Fruit fly (Drosophila melanogaster) ovary, adult (tissue): ENCODE results near the gene CG5180.

Experiments used
- CG17801 ChIP-seq: fragments of 200-800 bp; optimal IDR thresholded peaks from 2 replicates; lab custom pipeline; 2019; ENCODE audit warnings: missing biosample characterization, mild to moderate bottlenecking, missing genetic modification characterization, moderate library complexity; ENCODE audit not compliant: partially characterized antibody

The CG5180 gene

DNA sequence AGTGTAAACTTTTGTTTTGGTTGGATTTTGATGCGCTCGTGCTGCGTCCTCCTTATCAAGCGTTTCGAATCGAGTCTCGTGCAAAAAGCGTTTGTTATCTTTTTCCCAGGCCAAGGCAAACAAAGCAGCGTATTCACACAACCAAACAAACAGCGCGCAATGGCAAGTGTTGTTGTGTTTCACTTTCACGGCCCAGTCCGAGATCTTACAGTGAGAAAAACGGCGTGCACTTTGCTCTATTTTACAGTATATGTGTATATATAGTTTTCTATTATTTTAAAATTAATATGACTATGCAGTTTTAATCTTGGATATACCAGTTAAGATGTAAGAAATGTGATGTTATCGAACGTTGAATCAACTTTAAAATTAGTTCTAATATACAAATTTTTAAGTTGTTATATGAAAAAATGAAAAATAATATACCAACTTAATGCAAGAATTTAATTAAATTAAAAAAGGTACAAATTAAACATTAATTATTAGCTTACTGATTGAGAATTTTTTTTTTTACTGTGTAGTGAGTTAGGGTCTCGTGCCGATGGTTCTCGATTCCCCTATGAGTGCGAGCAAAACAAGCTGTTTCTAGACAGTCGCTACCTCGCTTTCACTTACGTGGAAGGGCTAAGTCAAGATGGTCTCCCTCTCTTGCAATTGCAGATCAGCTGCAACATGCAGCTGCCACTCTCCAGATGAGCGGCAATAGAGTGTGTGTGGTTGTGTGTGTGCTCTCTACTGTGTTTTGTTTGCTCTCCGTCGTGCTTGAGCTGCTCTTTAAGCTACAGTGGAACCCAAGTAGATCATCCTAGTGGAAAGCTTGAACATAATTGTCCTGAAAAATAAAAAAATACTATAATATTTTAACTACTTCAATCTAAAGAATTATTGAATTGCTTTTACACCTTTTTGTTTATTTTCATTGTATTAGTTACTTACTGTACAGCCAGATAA, 36.7 kb downstream of the CG5180 start:
- TF ChIP-seq CG17801: peak; percentile 89

DNA sequence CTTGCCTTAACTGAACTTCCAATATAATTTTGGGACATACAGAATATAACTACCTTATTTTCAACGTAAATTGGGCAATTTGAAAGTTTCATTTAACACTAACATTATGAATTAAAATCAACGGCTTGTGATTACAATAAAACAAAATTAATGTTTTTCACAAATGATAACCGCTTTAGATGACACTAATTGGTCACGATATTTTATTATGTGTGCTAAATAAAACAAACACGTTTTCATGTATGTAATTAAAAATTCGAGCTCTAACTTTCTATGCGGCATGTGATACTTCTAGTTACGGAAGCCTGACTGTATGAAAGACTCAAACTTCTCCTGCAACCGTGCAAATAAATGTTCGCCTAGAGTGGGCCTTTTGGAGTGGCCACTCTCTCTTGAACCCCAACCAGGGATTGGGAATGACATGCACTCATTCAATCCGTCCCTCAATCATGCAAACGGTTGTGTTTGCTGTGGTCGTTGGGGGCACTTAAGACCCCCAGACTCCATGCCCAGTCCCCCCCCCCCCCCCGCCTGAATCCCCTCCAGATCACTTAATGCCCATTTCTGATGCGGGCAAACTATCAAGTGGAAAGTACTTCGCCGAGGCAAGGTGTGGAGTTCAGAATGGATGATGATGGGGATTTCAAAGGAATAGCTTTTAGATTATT, 37.5 kb downstream of the CG5180 start:
- no peak for TF ChIP-seq CG17801

DNA sequence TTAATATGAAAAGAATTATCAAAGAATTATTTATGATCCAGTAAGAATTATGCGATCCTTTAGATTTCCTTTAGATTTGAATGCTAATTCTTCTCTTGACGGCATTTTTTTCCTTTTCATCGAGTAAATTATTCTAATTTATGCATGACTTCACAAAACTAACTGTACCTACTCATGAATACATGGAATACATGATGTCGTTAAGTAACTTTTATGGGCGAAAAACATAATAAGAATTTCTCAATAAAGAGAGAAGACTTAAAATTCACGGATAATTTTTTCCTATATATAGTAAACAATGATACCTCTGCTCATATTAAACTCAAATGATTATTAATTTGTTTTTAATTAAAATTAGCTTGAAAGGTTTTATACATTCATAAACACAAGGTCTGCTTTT, 38.2 kb downstream of the CG5180 start:
- no peak for TF ChIP-seq CG17801

DNA sequence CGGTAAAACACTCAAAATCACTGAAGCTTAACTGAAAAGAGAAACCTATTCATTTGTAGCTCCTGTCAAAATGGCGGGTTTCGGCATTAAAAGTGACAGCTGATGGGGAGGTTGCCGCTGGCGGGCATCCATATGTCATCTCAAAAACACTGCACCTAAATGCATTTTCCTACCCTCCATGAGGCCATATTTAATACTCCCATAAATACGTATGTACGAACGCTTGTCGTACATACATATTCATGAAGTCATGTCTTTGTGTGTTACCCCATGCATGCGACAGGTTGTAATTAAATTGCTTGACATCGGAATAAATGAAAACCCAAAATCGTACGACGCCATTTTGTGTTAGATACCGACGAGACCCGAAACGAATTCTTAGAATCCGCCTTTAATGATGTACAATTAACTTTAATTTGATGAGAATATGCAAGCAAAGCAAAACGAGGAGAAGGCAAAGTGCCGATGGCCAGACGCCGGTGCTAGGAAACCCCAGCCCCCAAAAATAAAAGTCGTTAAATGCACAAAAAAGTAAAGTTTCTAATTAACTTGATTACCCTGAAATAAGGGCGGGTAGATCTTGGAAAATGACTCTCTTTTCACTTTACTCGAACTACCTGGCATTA, 38.7 kb downstream of the CG5180 start:
- no peak for TF ChIP-seq CG17801

DNA sequence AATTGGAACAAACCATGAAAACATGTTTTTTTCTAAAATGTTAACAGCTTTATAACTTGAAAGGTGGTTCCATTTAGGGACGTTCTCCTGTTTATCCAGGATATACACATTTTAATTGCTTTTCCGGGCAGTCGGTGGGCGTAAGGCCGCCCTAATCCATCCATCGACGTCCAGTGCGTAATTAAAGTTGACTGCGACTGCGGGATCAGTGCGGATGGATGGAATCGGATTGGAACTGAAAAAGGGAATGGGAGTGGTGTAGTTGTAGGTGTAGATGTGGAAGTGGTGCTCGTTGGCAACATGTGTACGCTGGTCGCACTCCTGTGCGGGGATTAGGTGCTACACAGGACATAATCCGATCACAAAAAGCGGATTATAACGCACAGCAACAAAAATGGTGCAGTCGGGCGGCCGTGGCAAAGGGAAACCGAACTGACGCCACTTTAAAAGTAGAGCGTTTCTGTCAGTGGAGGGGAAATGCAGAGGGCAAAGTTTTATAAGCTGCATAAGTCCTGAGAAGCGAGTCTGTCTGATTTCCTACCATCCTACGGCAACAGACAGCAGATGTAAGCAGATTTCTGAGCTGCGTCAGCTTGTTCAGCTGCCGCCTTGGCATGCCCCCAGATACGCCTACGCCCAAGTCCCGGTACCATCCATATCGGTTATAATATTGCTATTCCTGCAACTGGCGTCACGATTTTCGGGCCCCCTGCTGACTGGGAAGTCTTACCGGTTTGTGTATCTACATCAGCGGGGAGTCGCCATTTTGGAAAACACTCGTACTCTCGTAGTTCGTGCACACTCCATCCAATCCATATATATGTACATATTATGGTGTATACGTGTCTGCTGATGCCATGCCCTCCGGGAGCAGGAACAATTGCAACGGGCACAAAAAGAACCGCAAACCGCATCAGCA, 39.9 kb downstream of the CG5180 start:
- no peak for TF ChIP-seq CG17801

DNA sequence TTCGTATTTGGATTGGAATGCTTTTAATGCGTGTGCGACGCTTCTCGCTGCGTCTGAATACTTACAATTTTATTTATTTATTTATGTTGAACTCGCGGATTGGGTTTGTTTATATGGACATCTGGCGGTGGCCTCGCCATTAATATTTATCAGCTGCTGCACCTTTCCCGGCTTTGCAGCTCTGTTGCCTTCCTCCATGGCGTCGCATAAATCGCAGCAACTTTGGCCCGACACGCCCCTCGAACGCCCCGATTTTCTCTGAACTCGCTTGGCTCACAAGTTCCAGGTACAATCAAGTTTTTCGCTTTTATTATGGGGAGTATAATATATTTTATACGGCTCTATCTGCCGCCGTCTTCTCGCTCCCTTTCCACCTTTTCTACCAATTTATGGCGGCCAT, 42.4 kb downstream of the CG5180 start:
- no peak for TF ChIP-seq CG17801

DNA sequence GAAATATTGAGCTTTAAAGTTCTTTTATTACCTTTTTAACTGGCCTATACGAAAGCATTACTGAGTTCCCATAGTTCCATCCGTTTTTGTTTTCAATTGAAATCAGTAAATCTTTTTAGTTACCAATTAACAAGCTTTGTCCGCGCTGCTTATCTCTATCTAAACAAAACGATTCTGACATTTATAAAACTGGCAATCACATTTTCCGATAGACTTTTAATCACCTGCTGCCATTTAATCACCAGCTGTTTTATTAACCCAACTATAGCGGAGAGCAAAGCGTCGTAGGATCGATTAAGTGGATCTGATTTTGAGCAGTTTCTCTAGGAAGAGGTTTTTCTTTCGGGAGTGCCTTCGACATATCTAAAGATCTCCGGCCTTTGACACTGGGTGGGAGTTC, 44.9 kb downstream of the CG5180 start:
- TF ChIP-seq CG17801: no peak

DNA sequence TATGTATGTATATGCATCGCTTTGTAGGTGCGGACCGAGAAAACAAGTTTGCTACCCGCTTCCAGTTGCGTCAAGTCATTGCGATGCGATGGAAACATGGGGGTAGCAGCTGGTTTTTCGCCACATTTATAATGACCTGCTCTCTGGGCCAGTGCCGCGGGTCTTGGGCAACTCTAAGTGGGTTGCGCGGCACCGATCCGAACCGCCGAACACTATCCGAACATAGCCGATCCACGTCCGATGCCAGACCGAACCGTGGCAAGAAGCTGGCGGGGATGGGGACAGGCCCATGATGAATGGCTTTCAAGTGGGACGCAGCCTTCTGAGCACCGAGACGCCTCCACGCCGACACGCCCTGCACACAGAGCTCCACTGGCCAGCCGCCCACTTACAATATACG, 46.3 kb downstream of the CG5180 start:
- TF ChIP-seq CG17801: no peak

DNA sequence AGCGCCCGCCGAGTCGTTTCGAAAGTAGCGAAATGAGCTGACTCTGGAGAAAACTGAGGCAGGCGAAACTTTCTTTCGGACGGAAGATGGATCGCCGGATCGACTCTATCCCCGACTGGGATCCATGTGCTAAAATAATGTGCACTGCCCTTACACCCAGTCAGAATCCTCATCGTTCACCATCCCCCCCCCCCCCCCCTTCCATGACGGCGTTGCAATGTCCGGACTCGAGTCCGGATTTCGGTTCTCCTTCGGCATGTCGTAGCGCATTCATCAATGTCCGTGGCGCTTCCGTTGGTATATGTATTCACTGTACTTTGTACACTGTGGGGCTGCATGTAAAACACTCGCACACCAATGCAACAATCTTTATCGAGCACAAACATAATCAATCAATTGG, 47.3 kb downstream of the CG5180 start:
- TF ChIP-seq CG17801: no peak

DNA sequence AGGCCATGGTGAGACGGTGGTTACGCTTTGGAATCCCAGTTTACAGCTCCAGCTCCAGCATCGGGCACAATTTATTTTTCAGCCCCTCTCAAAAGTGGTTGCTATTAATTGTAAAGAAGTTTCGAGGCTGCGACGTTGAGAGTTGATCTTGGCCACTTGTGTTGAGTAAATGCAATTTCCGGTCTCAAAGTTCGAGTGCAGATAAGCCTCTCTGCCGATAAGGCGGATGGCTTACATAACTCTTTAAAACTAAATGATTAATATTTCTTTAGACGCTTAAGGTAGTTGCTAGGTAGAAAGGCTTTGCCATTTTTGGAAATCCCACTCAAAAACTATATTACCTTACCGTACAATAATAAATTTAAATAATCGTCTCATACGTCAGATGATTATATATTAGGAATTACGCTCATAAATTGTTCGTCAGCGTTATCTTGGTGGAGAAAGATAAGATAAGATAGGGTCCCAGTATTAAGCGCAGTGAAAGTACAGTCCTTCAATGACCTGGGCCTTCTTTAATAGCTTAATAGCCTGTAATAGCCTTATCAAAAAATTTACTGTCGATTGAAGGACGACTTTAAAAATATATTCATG, 47.9 kb downstream of the CG5180 start:
- no peak for TF ChIP-seq CG17801

DNA sequence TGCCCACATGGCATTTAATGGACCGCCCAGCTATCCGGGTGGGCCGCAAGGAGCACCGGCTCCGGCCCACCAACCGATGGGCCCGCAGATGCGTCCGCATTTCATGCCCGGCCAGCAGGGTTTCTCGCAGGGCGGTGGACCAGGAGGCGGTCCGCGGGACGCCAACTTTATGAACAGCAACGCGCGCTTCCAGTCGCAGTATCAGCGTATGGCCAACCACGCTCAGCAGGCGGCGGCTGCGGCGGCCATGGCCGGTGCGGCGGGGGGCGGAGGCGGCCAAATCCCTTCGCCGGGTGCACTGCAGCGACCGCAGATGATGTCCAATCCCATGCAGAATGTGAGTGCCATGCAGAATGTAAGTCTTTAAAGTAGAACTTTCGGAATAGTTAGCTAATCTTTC, 50.5 kb downstream of the CG5180 start:
- no peak for TF ChIP-seq CG17801
